Fruit fly (Drosophila melanogaster): ENCODE results near the gene CG11970.

dm6 chr3R:9023934-9024333 lies 39.4 kb downstream of the CG11970 start:
- no peak for TF ChIP-seq psq (GFP tag; optimal IDR thresholded peaks at IDR 0.05)
- TF ChIP-seq Hr78 (GFP tag; optimal IDR thresholded peaks at IDR 0.05): no peak
- TF ChIP-seq sage (GFP tag; optimal IDR thresholded peaks at IDR 0.05): no peak
- no peak for TF ChIP-seq usp (GFP tag; optimal IDR thresholded peaks at IDR 0.05)
- no peak for TF ChIP-seq OdsH (GFP tag; optimal IDR thresholded peaks at IDR 0.05)
- no peak for TF ChIP-seq h (GFP tag; optimal IDR thresholded peaks at IDR 0.05)

Data from whole organism, wandering third instar larva.